Worm (Caenorhabditis elegans): ENCODE data around the gene glb-6.

Gene glb-6

DNA sequence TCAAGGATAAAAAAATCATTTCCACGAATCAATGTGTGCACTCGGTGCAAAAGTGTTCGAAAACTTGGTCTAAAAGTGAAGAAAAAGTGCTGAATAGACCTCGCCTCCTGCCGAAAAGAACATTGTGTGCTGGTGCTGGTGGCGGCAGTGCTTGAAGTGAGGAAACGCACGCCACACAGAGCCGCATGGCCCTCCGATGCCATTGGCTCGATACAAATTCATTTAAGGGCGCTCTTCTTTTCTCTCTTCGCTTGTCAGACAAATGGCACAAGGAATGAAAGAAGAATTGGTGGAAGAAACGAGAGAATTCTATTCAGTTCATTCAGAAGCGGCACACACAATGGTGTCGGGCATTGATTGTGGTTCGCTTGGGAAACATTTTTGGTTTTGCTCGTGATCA, 12.0 kb upstream of the glb-6 start (continued):
- TF ChIP-seq fkh-10 (GFP tag; optimal IDR thresholded peaks at IDR 0.05) (no peak), nhr-42 (GFP tag; IDR thresholded peaks at IDR 0.05) (no peak), Y105C5A.15 (GFP tag; IDR thresholded peaks at IDR 0.05) (no peak), lsy-2 (tag; optimal IDR thresholded peaks at IDR 0.05) (peak in 1 of 2 experiments; percentile 19), unc-130 (GFP tag; optimal IDR thresholded peaks at IDR 0.05) (no peak), daf-19 (GFP tag; conservative IDR thresholded peaks at IDR 0.05) (no peak), F49E8.2 (tag; optimal IDR thresholded peaks at IDR 0.05; ENCODE audit: borderline replicate concordance) (no peak), ceh-32 (tag; optimal IDR thresholded peaks at IDR 0.05; ENCODE audit: poor library complexity) (no peak), madf-5 (GFP tag; IDR thresholded peaks at IDR 0.05) (no peak), nhr-25 (tag; optimal IDR thresholded peaks at IDR 0.05; ENCODE audit: borderline replicate concordance, insufficient read depth) (no peak)

DNA sequence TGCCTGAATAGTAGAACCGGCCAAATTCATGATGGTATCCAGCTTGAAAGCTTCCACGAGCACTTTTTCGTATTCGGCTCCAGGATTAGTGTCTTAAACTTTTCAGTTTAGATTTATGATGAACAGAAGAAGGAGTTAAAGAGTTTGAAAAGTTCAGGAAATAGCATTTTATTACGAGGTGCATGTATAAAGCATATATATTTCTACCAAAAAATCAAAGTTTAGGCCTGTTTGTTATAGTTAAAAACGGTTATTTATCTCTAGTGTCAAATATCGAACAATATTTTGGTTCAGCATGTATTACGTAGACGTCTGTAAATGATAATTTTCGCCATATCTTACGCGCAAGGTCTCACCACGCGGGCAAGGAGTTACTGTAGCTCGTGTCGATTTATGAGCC, 11.0 kb upstream of the glb-6 start, which contains the start of gene klc-2:
Gene klc-2 (minus strand): TSS at position 101 of the 400 bp plus-strand sequence.
- no peak for TF ChIP-seq attf-4 (tag; optimal IDR thresholded peaks at IDR 0.05)
- TF ChIP-seq ceh-82 (tag; optimal IDR thresholded peaks at IDR 0.05): no peak
- TF ChIP-seq fkh-10 (GFP tag; optimal IDR thresholded peaks at IDR 0.05): no peak
- TF ChIP-seq php-3 (GFP tag; IDR thresholded peaks at IDR 0.05): no peak
- TF ChIP-seq arid-1 (GFP tag; conservative IDR thresholded peaks at IDR 0.05): no peak
- TF ChIP-seq dmd-8 (GFP tag; IDR thresholded peaks at IDR 0.05): no peak
- no peak for TF ChIP-seq T26A8.4 (GFP tag; IDR thresholded peaks at IDR 0.05)
- TF ChIP-seq snpc-4 (tag; optimal IDR thresholded peaks at IDR 0.05): no peak
- no peak for TF ChIP-seq nhr-41 (GFP tag; IDR thresholded peaks at IDR 0.05)

DNA sequence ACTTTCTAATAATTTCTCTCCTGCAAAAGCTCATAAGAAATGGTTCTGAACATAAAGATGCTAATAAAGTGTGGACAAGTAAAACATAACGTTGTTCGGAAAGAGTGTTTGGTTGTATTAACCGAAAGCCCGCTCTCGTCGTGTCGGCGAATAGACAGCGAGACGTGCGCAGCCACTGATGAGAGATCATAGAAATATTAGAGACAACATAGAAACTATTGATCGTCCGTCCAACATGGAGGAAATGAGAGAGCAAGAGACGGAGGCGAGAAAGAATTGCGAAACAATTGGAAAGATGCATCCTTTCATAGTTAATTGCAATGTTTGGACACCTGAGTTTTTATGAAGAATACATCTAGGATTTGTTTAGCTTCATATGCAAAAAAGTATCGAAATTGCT, 10.2 kb upstream of the glb-6 start:
- no peak for TF ChIP-seq set-16 (GFP tag; IDR thresholded peaks at IDR 0.05)
- TF ChIP-seq mxl-3 (GFP tag; optimal IDR thresholded peaks at IDR 0.05): peak; percentile 46
- TF ChIP-seq spr-3 (GFP tag; optimal IDR thresholded peaks at IDR 0.05): no peak
- TF ChIP-seq zag-1 (tag; optimal IDR thresholded peaks at IDR 0.05): no peak
- no peak for TF ChIP-seq lin-29 (GFP tag; IDR thresholded peaks at IDR 0.05)
- no peak for TF ChIP-seq unc-130 (GFP tag; optimal IDR thresholded peaks at IDR 0.05)
- no peak for TF ChIP-seq snpc-4 (tag; optimal IDR thresholded peaks at IDR 0.05)
- peak; percentile 41 to 81 for TF ChIP-seq lsy-2 (tag; optimal IDR thresholded peaks at IDR 0.05)
- TF ChIP-seq nhr-25 (tag; optimal IDR thresholded peaks at IDR 0.05; ENCODE audit: borderline replicate concordance, insufficient read depth): no peak
- TF ChIP-seq Y5F2A.4 (GFP tag; optimal IDR thresholded peaks at IDR 0.05): no peak
- no peak for TF ChIP-seq fkh-10 (GFP tag; optimal IDR thresholded peaks at IDR 0.05)
- no peak for TF ChIP-seq unc-39 (tag; optimal IDR thresholded peaks at IDR 0.05)
- TF ChIP-seq hlh-11 (tag; optimal IDR thresholded peaks at IDR 0.05): peak; percentile 40
- no peak for TF ChIP-seq ceh-82 (tag; optimal IDR thresholded peaks at IDR 0.05)
- TF ChIP-seq sdz-12 (GFP tag; optimal IDR thresholded peaks at IDR 0.05): no peak
- TF ChIP-seq mes-2 (tag; optimal IDR thresholded peaks at IDR 0.05; ENCODE audit: poor library complexity, severe bottlenecking): peak; percentile 71
- no peak for TF ChIP-seq ztf-7 (tag; optimal IDR thresholded peaks at IDR 0.05)
- TF ChIP-seq lim-7 (GFP tag; IDR thresholded peaks at IDR 0.05): no peak
- TF ChIP-seq ZK546.5 (tag; optimal IDR thresholded peaks at IDR 0.05): no peak
- TF ChIP-seq zip-2 (tag; optimal IDR thresholded peaks at IDR 0.05): no peak
- TF ChIP-seq lin-13 (GFP tag; optimal IDR thresholded peaks at IDR 0.05): no peak
- TF ChIP-seq F49E8.2 (tag; optimal IDR thresholded peaks at IDR 0.05; ENCODE audit: borderline replicate concordance): no peak
- no peak for TF ChIP-seq R02D3.7 (tag; optimal IDR thresholded peaks at IDR 0.05)
- TF ChIP-seq ztf-11 (tag; optimal IDR thresholded peaks at IDR 0.05): no peak
- TF ChIP-seq ceh-32 (tag; optimal IDR thresholded peaks at IDR 0.05; ENCODE audit: poor library complexity): no peak
- peak; percentile 76 for TF ChIP-seq aha-1 (tag)
- no peak for TF ChIP-seq F10B5.3 (tag; optimal IDR thresholded peaks at IDR 0.05)
- TF ChIP-seq zfp-3 (GFP tag; conservative IDR thresholded peaks at IDR 0.05): no peak
- peak in 1 of 2 experiments; percentile 13 for TF ChIP-seq hif-1 (tag; optimal IDR thresholded peaks at IDR 0.05)
- no peak for TF ChIP-seq Y75B8A.6 (GFP tag; IDR thresholded peaks at IDR 0.05)
- TF ChIP-seq daf-16 (GFP tag; optimal IDR thresholded peaks at IDR 0.05): no peak
- peak; percentile 62 for TF ChIP-seq daf-16 (tag; optimal IDR thresholded peaks at IDR 0.05)
- peak; percentile 49 for TF ChIP-seq nhr-28 (tag; optimal IDR thresholded peaks at IDR 0.05)
- no peak for TF ChIP-seq pha-4 (GFP tag; IDR thresholded peaks at IDR 0.05)
- no peak for TF ChIP-seq pha-4 (tag; optimal IDR thresholded peaks at IDR 0.05)
- TF ChIP-seq nhr-48 (tag; optimal IDR thresholded peaks at IDR 0.05): no peak
- no peak for TF ChIP-seq nhr-237 (tag; optimal IDR thresholded peaks at IDR 0.05)
- no peak for TF ChIP-seq ama-1 (optimal IDR thresholded peaks at IDR 0.05)

Data from whole organism, L4 larva.